In genomic region chr3R:8482881-8483280, dm6 we compare ENCODE assay signal across 1 fruit fly cellular context.
TF ChIP-seq lines count a peak whose summit lies in the region.

No protein-coding gene starts in this region.

TF ChIP-seq in whole organism, embryonic, 481 proteins besides CTCF, POLR2A, EP300 and RAD21 (continued from another document and continues in another):
- no peak for TF ChIP-seq nerfin-1 (tag; optimal IDR thresholded peaks at IDR 0.05; lab: Kevin White, UChicago)
- TF ChIP-seq CG9215 (GFP tag; IDR thresholded peaks at IDR 0.05; lab: Robert Waterston, UW): peak; percentile 44; the same call in 1 of the 2 replicates
- no peak for TF ChIP-seq CG7963 (GFP tag; IDR thresholded peaks at IDR 0.05; lab: Robert Waterston, UW; ENCODE audit: partially characterized antibody)
- no peak for TF ChIP-seq B-H2 (GFP tag; optimal IDR thresholded peaks at IDR 0.05; lab: Kevin White, UChicago)
- TF ChIP-seq zf30C (GFP tag; optimal IDR thresholded peaks at IDR 0.05; lab: Kevin White, UChicago): peak; percentile 53
- peak; percentile 27 for TF ChIP-seq CG4707 (GFP tag; optimal IDR thresholded peaks at IDR 0.05; lab: Kevin White, UChicago)
- no peak for TF ChIP-seq CG4328 (GFP tag; optimal IDR thresholded peaks at IDR 0.05; lab: Kevin White, UChicago)
- TF ChIP-seq C15 (GFP tag; IDR thresholded peaks at IDR 0.05; lab: Robert Waterston, UW): no peak
- TF ChIP-seq CG10462 (GFP tag; optimal IDR thresholded peaks at IDR 0.05; lab: Kevin White, UChicago): peak; percentile 7
- no peak for TF ChIP-seq CkIIα-i1 (GFP tag; IDR thresholded peaks at IDR 0.05; lab: Robert Waterston, UW)
- no peak for TF ChIP-seq hb (GFP tag; IDR thresholded peaks at IDR 0.05; lab: Robert Waterston, UW; ENCODE audit: partially characterized antibody)
- peak; percentile 42 for TF ChIP-seq CG18764 (GFP tag; optimal IDR thresholded peaks at IDR 0.05; lab: Kevin White, UChicago)
- peak; percentile 67; the same call in 1 of the 2 replicates for TF ChIP-seq seq (GFP tag; IDR thresholded peaks at IDR 0.05; lab: Robert Waterston, UW)
- TF ChIP-seq CG14667 (GFP tag; IDR thresholded peaks at IDR 0.05; lab: Robert Waterston, UW): peak; percentile 54
- peak; percentile 64 for TF ChIP-seq CG6254 (GFP tag; optimal IDR thresholded peaks at IDR 0.05; lab: Kevin White, UChicago)
- TF ChIP-seq CG17912 (GFP tag; optimal IDR thresholded peaks at IDR 0.05; lab: Kevin White, UChicago): no peak
- TF ChIP-seq CG7745 (tag; optimal IDR thresholded peaks at IDR 0.05; lab: Kevin White, UChicago): no peak
- TF ChIP-seq CG2678 (tag; optimal IDR thresholded peaks at IDR 0.05; lab: Kevin White, UChicago): peak; percentile 84
- peak; percentile 77 for TF ChIP-seq tin (GFP tag; optimal IDR thresholded peaks at IDR 0.05; lab: Kevin White, UChicago)
- peak; percentile 44 for TF ChIP-seq Mes4 (GFP tag; optimal IDR thresholded peaks at IDR 0.05; lab: Kevin White, UChicago)
- TF ChIP-seq aop (GFP tag; IDR thresholded peaks at IDR 0.05; lab: Robert Waterston, UW): no peak
- peak; percentile 72 for TF ChIP-seq CG5245 (GFP tag; optimal IDR thresholded peaks at IDR 0.05; lab: Kevin White, UChicago)
- peak; percentile 61 for TF ChIP-seq CG10209 (GFP tag; optimal IDR thresholded peaks at IDR 0.05; lab: Kevin White, UChicago)
- TF ChIP-seq Spps (tag; optimal IDR thresholded peaks at IDR 0.05; lab: Kevin White, UChicago): peak; percentile 18
- TF ChIP-seq CG12155 (GFP tag; optimal IDR thresholded peaks at IDR 0.05; lab: Kevin White, UChicago): peak; percentile 38
- peak; percentile 22 for TF ChIP-seq tup (GFP tag; optimal IDR thresholded peaks at IDR 0.05; lab: Kevin White, UChicago)
- TF ChIP-seq Rx (GFP tag; IDR thresholded peaks at IDR 0.05; lab: Robert Waterston, UW): peak; percentile 69
- TF ChIP-seq maf-S (GFP tag; optimal IDR thresholded peaks at IDR 0.05; lab: Kevin White, UChicago): peak; percentile 65
- peak; percentile 4 for TF ChIP-seq CG17568 (GFP tag; optimal IDR thresholded peaks at IDR 0.05; lab: Kevin White, UChicago)
- TF ChIP-seq trh (GFP tag; optimal IDR thresholded peaks at IDR 0.05; lab: Kevin White, UChicago): no peak
- no peak for TF ChIP-seq CG14860 (GFP tag; IDR thresholded peaks at IDR 0.05; lab: Robert Waterston, UW; ENCODE audit: partially characterized antibody)
- TF ChIP-seq Dip2 (GFP tag; IDR thresholded peaks at IDR 0.05; lab: Robert Waterston, UW): no peak
- peak; percentile 65 for TF ChIP-seq Xbp1 (GFP tag; optimal IDR thresholded peaks at IDR 0.05; lab: Kevin White, UChicago)
- TF ChIP-seq exex (tag; optimal IDR thresholded peaks at IDR 0.05; lab: Kevin White, UChicago): peak; percentile 7
- peak; percentile 58 for TF ChIP-seq klu (GFP tag; IDR thresholded peaks at IDR 0.05; lab: Robert Waterston, UW)
- 0 out of 3 replicates have a peak, but pooled peaks have one; percentile 42 for TF ChIP-seq CG11560 (tag; IDR thresholded peaks at IDR 0.05; lab: Robert Waterston, UW)
- peak; percentile 60 for TF ChIP-seq org-1 (GFP tag; optimal IDR thresholded peaks at IDR 0.05; lab: Kevin White, UChicago)
- TF ChIP-seq sens-2 (GFP tag; IDR thresholded peaks at IDR 0.05; lab: Robert Waterston, UW): peak; percentile 51; the same call in 1 of the 2 replicates
- TF ChIP-seq slbo (GFP tag; IDR thresholded peaks at IDR 0.05; lab: Robert Waterston, UW): peak; percentile 82
- peak; percentile 74 for TF ChIP-seq Ada2b (GFP tag; IDR thresholded peaks at IDR 0.05; lab: Robert Waterston, UW)
- TF ChIP-seq zen2 (GFP tag; IDR thresholded peaks at IDR 0.05; lab: Robert Waterston, UW; ENCODE audit: partially characterized antibody): no peak
- peak; percentile 42 for TF ChIP-seq Hr3 (GFP tag; optimal IDR thresholded peaks at IDR 0.05; lab: Kevin White, UChicago)
- TF ChIP-seq YL-1 (GFP tag; optimal IDR thresholded peaks at IDR 0.05; lab: Kevin White, UChicago): no peak
- no peak for TF ChIP-seq Sry-β (GFP tag; optimal IDR thresholded peaks at IDR 0.05; lab: Kevin White, UChicago)
- TF ChIP-seq CG4424 (GFP tag; optimal IDR thresholded peaks at IDR 0.05; lab: Kevin White, UChicago): peak; percentile 65
- 0 out of 2 replicates have a peak, but pooled peaks have one; percentile 10 for TF ChIP-seq Dref (GFP tag; IDR thresholded peaks at IDR 0.05; lab: Robert Waterston, UW)
- peak; percentile 54 for TF ChIP-seq Dad (GFP tag; optimal IDR thresholded peaks at IDR 0.05; lab: Kevin White, UChicago)
- peak; percentile 60 for TF ChIP-seq Atf3 (GFP tag; optimal IDR thresholded peaks at IDR 0.05; lab: Kevin White, UChicago)
- no peak for TF ChIP-seq sug (tag; optimal IDR thresholded peaks at IDR 0.05; lab: Kevin White, UChicago)
- TF ChIP-seq fu2 (GFP tag; optimal IDR thresholded peaks at IDR 0.05; lab: Kevin White, UChicago): no peak
- peak; percentile 85 for TF ChIP-seq lmd (GFP tag; IDR thresholded peaks at IDR 0.05; lab: Robert Waterston, UW)
- no peak for TF ChIP-seq Hmx (GFP tag; optimal IDR thresholded peaks at IDR 0.05; lab: Kevin White, UChicago)
- TF ChIP-seq toy (GFP tag; IDR thresholded peaks at IDR 0.05; lab: Robert Waterston, UW): peak; percentile 68
- peak; percentile 65 for TF ChIP-seq CG5180 (GFP tag; optimal IDR thresholded peaks at IDR 0.05; lab: Kevin White, UChicago)
- TF ChIP-seq CG10959 (GFP tag; IDR thresholded peaks at IDR 0.05; lab: Robert Waterston, UW): peak; percentile 63; the same call in 1 of the 2 replicates
- no peak for TF ChIP-seq Dp (GFP tag; optimal IDR thresholded peaks at IDR 0.05; lab: Kevin White, UChicago)
- peak; percentile 87 for TF ChIP-seq CG18599 (GFP tag; optimal IDR thresholded peaks at IDR 0.05; lab: Kevin White, UChicago)
- no peak for TF ChIP-seq HLHmδ (GFP tag; optimal IDR thresholded peaks at IDR 0.05; lab: Kevin White, UChicago)
- TF ChIP-seq grau (tag; optimal IDR thresholded peaks at IDR 0.05; lab: Kevin White, UChicago): peak; percentile 74
- peak; percentile 40 for TF ChIP-seq gcm (GFP tag; optimal IDR thresholded peaks at IDR 0.05; lab: Kevin White, UChicago)
- peak; percentile 73 for TF ChIP-seq CG15269 (tag; optimal IDR thresholded peaks at IDR 0.05; lab: Kevin White, UChicago)
- TF ChIP-seq Poxn (GFP tag; IDR thresholded peaks at IDR 0.05; lab: Robert Waterston, UW): peak; percentile 35; the same call in 1 of the 2 replicates
- no peak for TF ChIP-seq cg (GFP tag; optimal IDR thresholded peaks at IDR 0.05; lab: Kevin White, UChicago)
- peak; percentile 38; the same call in 1 of the 3 replicates for TF ChIP-seq CG11093 (GFP tag; IDR thresholded peaks at IDR 0.05; lab: Robert Waterston, UW)
- TF ChIP-seq caup (GFP tag; optimal IDR thresholded peaks at IDR 0.05; lab: Kevin White, UChicago; ENCODE audit: severe bottlenecking): peak; percentile 71
- no peak for TF ChIP-seq insv (GFP tag; optimal IDR thresholded peaks at IDR 0.05; lab: Kevin White, UChicago)
- TF ChIP-seq CG2116 (GFP tag; optimal IDR thresholded peaks at IDR 0.05; lab: Kevin White, UChicago): no peak
- peak; percentile 56 for TF ChIP-seq stc (GFP tag; IDR thresholded peaks at IDR 0.05; lab: Robert Waterston, UW)
- TF ChIP-seq CG16863 (GFP tag; optimal IDR thresholded peaks at IDR 0.05; lab: Kevin White, UChicago): peak; percentile 31
- peak; percentile 52 for TF ChIP-seq B-H1 (GFP tag; IDR thresholded peaks at IDR 0.05; lab: Robert Waterston, UW)
- no peak for TF ChIP-seq vfl (GFP tag; optimal IDR thresholded peaks at IDR 0.05; lab: Kevin White, UChicago)
- peak; percentile 73 for TF ChIP-seq Hmr (GFP tag; optimal IDR thresholded peaks at IDR 0.05; lab: Kevin White, UChicago)
- TF ChIP-seq CG12071 (GFP tag; optimal IDR thresholded peaks at IDR 0.05; lab: Kevin White, UChicago): peak; percentile 80
- peak; percentile 19 for TF ChIP-seq CG33557 (GFP tag; optimal IDR thresholded peaks at IDR 0.05; lab: Kevin White, UChicago)
- TF ChIP-seq CG12769 (tag; optimal IDR thresholded peaks at IDR 0.05; lab: Kevin White, UChicago): peak; percentile 88
- TF ChIP-seq dpn (GFP tag; optimal IDR thresholded peaks at IDR 0.05; lab: Kevin White, UChicago): peak in 1 of 2 experiments; percentile 59
- TF ChIP-seq CG2199 (GFP tag; IDR thresholded peaks at IDR 0.05; lab: Robert Waterston, UW): 0 out of 3 replicates have a peak, but pooled peaks have one; percentile 45
- TF ChIP-seq CG14050 (GFP tag; IDR thresholded peaks at IDR 0.05; lab: Robert Waterston, UW): peak; percentile 59; the same call in 2 of the 3 replicates
- no peak for TF ChIP-seq CG42726 (GFP tag; IDR thresholded peaks at IDR 0.05; lab: Robert Waterston, UW; ENCODE audit: partially characterized antibody)
- TF ChIP-seq CG2875 (GFP tag; optimal IDR thresholded peaks at IDR 0.05; lab: Kevin White, UChicago): peak; percentile 47
- peak; percentile 37 to 74 for TF ChIP-seq Hr51 (GFP tag; optimal IDR thresholded peaks at IDR 0.05; lab: Kevin White, UChicago)
- TF ChIP-seq CG11723 (GFP tag; optimal IDR thresholded peaks at IDR 0.05; lab: Kevin White, UChicago): peak; percentile 45
- TF ChIP-seq CG12744 (GFP tag; optimal IDR thresholded peaks at IDR 0.05; lab: Kevin White, UChicago): no peak
- TF ChIP-seq CG9932 (GFP tag; IDR thresholded peaks at IDR 0.05; lab: Robert Waterston, UW): peak; percentile 59
- TF ChIP-seq bowl (GFP tag; IDR thresholded peaks at IDR 0.05; lab: Robert Waterston, UW): peak; percentile 50; the same call in 1 of the 2 replicates
- peak; percentile 67 for TF ChIP-seq CG10147 (GFP tag; optimal IDR thresholded peaks at IDR 0.05; lab: Kevin White, UChicago)
- TF ChIP-seq CG7786 (GFP tag; optimal IDR thresholded peaks at IDR 0.05; lab: Kevin White, UChicago): peak; percentile 68
- TF ChIP-seq Ptx1 (GFP tag; IDR thresholded peaks at IDR 0.05; lab: Robert Waterston, UW): peak; percentile 70
- TF ChIP-seq al (GFP tag; IDR thresholded peaks at IDR 0.05; lab: Robert Waterston, UW): peak; percentile 24; the same call in 1 of the 2 replicates
- TF ChIP-seq CG4820 (GFP tag; optimal IDR thresholded peaks at IDR 0.05; lab: Kevin White, UChicago): peak; percentile 76
- 0 out of 2 replicates have a peak, but pooled peaks have one; percentile 49 for TF ChIP-seq gsb (GFP tag; IDR thresholded peaks at IDR 0.05; lab: Robert Waterston, UW)
- 0 out of 3 replicates have a peak, but pooled peaks have one; percentile 52 for TF ChIP-seq ase (GFP tag; IDR thresholded peaks at IDR 0.05; lab: Robert Waterston, UW)
- peak; percentile 26 for TF ChIP-seq schlank (tag; optimal IDR thresholded peaks at IDR 0.05; lab: Kevin White, UChicago)
- no peak for TF ChIP-seq mld (GFP tag; IDR thresholded peaks at IDR 0.05; lab: Robert Waterston, UW; ENCODE audit: partially characterized antibody)
- peak; percentile 52 for TF ChIP-seq CG1647 (GFP tag; optimal IDR thresholded peaks at IDR 0.05; lab: Kevin White, UChicago)
- peak; percentile 39 for TF ChIP-seq repo (GFP tag; optimal IDR thresholded peaks at IDR 0.05; lab: Kevin White, UChicago)
- TF ChIP-seq abd-A (tag; optimal IDR thresholded peaks at IDR 0.05; lab: Kevin White, UChicago): no peak
- no peak for TF ChIP-seq bbx (GFP tag; IDR thresholded peaks at IDR 0.05; lab: Robert Waterston, UW; ENCODE audit: partially characterized antibody)
- no peak for TF ChIP-seq Myb (GFP tag; optimal IDR thresholded peaks at IDR 0.05; lab: Kevin White, UChicago)
- TF ChIP-seq slp2 (GFP tag; optimal IDR thresholded peaks at IDR 0.05; lab: Kevin White, UChicago): peak; percentile 48
- peak; percentile 64 for TF ChIP-seq CG8924 (tag; optimal IDR thresholded peaks at IDR 0.05; lab: Kevin White, UChicago)
- TF ChIP-seq ken (GFP tag; IDR thresholded peaks at IDR 0.05; lab: Robert Waterston, UW): peak; percentile 69; the same call in 2 of the 3 replicates
- TF ChIP-seq Six4 (GFP tag; optimal IDR thresholded peaks at IDR 0.05; lab: Kevin White, UChicago): peak; percentile 56
- no peak for TF ChIP-seq chinmo (GFP tag; IDR thresholded peaks at IDR 0.05; lab: Robert Waterston, UW; ENCODE audit: partially characterized antibody)
- TF ChIP-seq hbn (GFP tag; IDR thresholded peaks at IDR 0.05; lab: Robert Waterston, UW; ENCODE audit: partially characterized antibody): no peak
- TF ChIP-seq Doc3 (GFP tag; IDR thresholded peaks at IDR 0.05; lab: Robert Waterston, UW; ENCODE audit: partially characterized antibody): no peak
- TF ChIP-seq Xrp1 (GFP tag; IDR thresholded peaks at IDR 0.05; lab: Robert Waterston, UW): peak; percentile 78; the same call in 1 of the 2 replicates
- peak; percentile 71 for TF ChIP-seq Oli (tag; optimal IDR thresholded peaks at IDR 0.05; lab: Kevin White, UChicago)
- TF ChIP-seq Nf-YB (GFP tag; optimal IDR thresholded peaks at IDR 0.05; lab: Kevin White, UChicago): peak; percentile 36
- TF ChIP-seq CG6854 (GFP tag; optimal IDR thresholded peaks at IDR 0.05; lab: Kevin White, UChicago): peak; percentile 15
- TF ChIP-seq NFAT (GFP tag; IDR thresholded peaks at IDR 0.05; lab: Robert Waterston, UW): peak; percentile 61
- peak; percentile 88; the same call in 2 of the 3 replicates for TF ChIP-seq CG11456 (GFP tag; IDR thresholded peaks at IDR 0.05; lab: Robert Waterston, UW)
- TF ChIP-seq CG16813 (GFP tag; IDR thresholded peaks at IDR 0.05; lab: Robert Waterston, UW; ENCODE audit: partially characterized antibody): no peak
- no peak for TF ChIP-seq crp (GFP tag; optimal IDR thresholded peaks at IDR 0.05; lab: Kevin White, UChicago)
- no peak for TF ChIP-seq sna (GFP tag; IDR thresholded peaks at IDR 0.05; lab: Robert Waterston, UW; ENCODE audit: partially characterized antibody)
- TF ChIP-seq NfI (GFP tag; optimal IDR thresholded peaks at IDR 0.05; lab: Kevin White, UChicago): peak; percentile 70
- TF ChIP-seq Chrac-16 (GFP tag; optimal IDR thresholded peaks at IDR 0.05; lab: Kevin White, UChicago): peak; percentile 33
- TF ChIP-seq BtbVII (GFP tag; optimal IDR thresholded peaks at IDR 0.05; lab: Kevin White, UChicago): peak; percentile 29
- no peak for TF ChIP-seq CG8765 (GFP tag; IDR thresholded peaks at IDR 0.05; lab: Robert Waterston, UW)
- peak; percentile 27 for TF ChIP-seq CG3065 (GFP tag; optimal IDR thresholded peaks at IDR 0.05; lab: Kevin White, UChicago)
- TF ChIP-seq CG10267 (tag; optimal IDR thresholded peaks at IDR 0.05; lab: Kevin White, UChicago): no peak
- TF ChIP-seq CG16815 (GFP tag; optimal IDR thresholded peaks at IDR 0.05; lab: Kevin White, UChicago): peak; percentile 26
- TF ChIP-seq run (tag; optimal IDR thresholded peaks at IDR 0.05; lab: Kevin White, UChicago): no peak
- TF ChIP-seq CG14441 (GFP tag; IDR thresholded peaks at IDR 0.05; lab: Robert Waterston, UW): peak; percentile 75
- TF ChIP-seq Pdp1 (GFP tag; optimal IDR thresholded peaks at IDR 0.05; lab: Kevin White, UChicago): peak in 1 of 2 experiments; percentile 60
- peak; percentile 40 for TF ChIP-seq CG1529 (GFP tag; optimal IDR thresholded peaks at IDR 0.05; lab: Kevin White, UChicago)
- TF ChIP-seq CG1024 (GFP tag; IDR thresholded peaks at IDR 0.05; lab: Robert Waterston, UW): peak; percentile 64; the same call in 1 of the 2 replicates
- peak; percentile 72 for TF ChIP-seq HHEX (GFP tag; optimal IDR thresholded peaks at IDR 0.05; lab: Kevin White, UChicago)
